Fruit fly (Drosophila melanogaster) whole organism, wandering third instar larva: ENCODE results near the gene CG31287.

Experiments used
- GATAd ChIP-seq: sonication (Bioruptor generic); optimal IDR thresholded peaks from 2 replicates; lab custom pipeline; 2016; ENCODE audit warnings: missing biosample characterization, missing genetic modification characterization
- Hnf4 ChIP-seq: fragments of 200-800 bp; sonication (Bioruptor generic); optimal IDR thresholded peaks from 2 replicates; lab custom pipeline; 2016; ENCODE audit warnings: missing biosample characterization, mild to moderate bottlenecking, missing genetic modification characterization
- N ChIP-seq: fragments of >200 bp; optimal IDR thresholded peaks from 2 replicates; lab custom pipeline; 2018; ENCODE audit warnings: missing biosample characterization, missing external identifiers, missing genetic modification characterization
- Vsx2 ChIP-seq: fragments of 200-300, 225-300 bp; sonication (Bioruptor generic); optimal IDR thresholded peaks from 2 replicates; lab custom pipeline; 2018; ENCODE audit warnings: missing biosample characterization, missing genetic modification characterization; ENCODE audit not compliant: partially characterized antibody
- dl ChIP-seq, 2 experiments: fragments of 175-275, 200-275 bp in 1 of 2; fragments of 200-275 bp in 1 of 2; sonication (Bioruptor generic); optimal IDR thresholded peaks; lab custom pipeline; 2018; ENCODE audit warnings: mild to moderate bottlenecking in 2 of 2, missing biosample characterization in 2 of 2, missing genetic modification characterization in 2 of 2, moderate library complexity in 2 of 2; ENCODE audit not compliant: partially characterized antibody in 2 of 2, insufficient read depth in 1 of 2
- fru ChIP-seq: fragments of 200-800 bp; sonication (Bioruptor generic); optimal IDR thresholded peaks from 3 replicates; lab custom pipeline; 2016; ENCODE audit warnings: missing biosample characterization, mild to moderate bottlenecking, missing genetic modification characterization
- pan ChIP-seq: fragments of >200 bp; optimal IDR thresholded peaks from 2 replicates; lab custom pipeline; 2017
- tai ChIP-seq: sonication (Bioruptor generic); optimal IDR thresholded peaks from 2 replicates; lab custom pipeline; 2016; ENCODE audit warnings: missing biosample characterization, missing genetic modification characterization

DNA sequence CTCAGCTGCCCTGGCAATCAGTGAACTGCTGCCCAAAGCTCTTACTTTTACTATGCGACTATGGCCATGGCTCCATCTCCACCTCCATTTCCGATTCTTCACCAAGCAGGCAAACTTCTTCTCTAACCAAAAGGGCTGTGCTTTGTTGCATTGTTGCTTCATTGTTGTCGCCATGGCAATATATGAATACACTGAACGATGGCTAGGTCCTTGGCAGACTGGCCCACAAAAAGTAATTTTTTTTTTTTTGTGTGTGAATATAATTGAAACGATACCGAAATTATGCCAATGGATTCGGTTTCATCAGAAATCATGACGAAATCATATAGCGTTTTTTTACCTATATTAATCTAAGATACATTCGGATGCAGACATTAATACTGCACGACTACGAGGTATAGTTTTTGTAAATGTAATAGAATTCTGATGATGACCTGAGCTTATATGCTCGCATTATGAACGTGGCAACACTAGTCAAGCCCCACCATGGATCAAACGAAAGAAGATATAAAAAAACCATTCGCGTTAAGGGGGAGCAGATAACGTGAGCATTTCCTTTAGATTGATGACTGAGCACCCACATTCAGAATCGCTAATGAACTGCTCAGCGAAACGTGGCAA lies 17.0 kb downstream of the CG31287 start:
- TF ChIP-seq N (no peak), dl (GFP tag; optimal IDR thresholded peaks at IDR 0.05; lab: Kevin White, UChicago; ENCODE audit: insufficient read depth in 1 of 2, partially characterized antibody in 2 of 2) (no peak), GATAd (GFP tag; lab: Kevin White, UChicago) (no peak), tai (GFP tag; lab: Kevin White, UChicago) (no peak), Hnf4 (GFP tag; lab: Kevin White, UChicago) (no peak), fru (GFP tag; lab: Kevin White, UChicago) (no peak), pan (lab: Kevin White, UChicago) (no peak), Vsx2 (GFP tag; lab: Kevin White, UChicago) (no peak)
